Worm (Caenorhabditis elegans) whole organism, L2 larva: Measurements from ENCODE around the gene Y62E10A.24.
A peak's percentile ranks its signal among the peaks of the same experiment; 100 is the strongest.

Experiments
- C34F6.9 ChIP-seq: fragments of 150-350 bp; optimal IDR thresholded peaks from 2 replicates; lab custom pipeline; 2014; ENCODE audit warnings: missing biosample characterization, missing genetic modification characterization
- F13H6.1 ChIP-seq: sonication (generic microtip); optimal IDR thresholded peaks from 2 replicates; lab custom pipeline; 2016; ENCODE audit warnings: missing genetic modification characterization, missing compliant biosample characterization
- R02D3.7 ChIP-seq: fragments of 150-350 bp; optimal IDR thresholded peaks from 2 replicates; lab custom pipeline; 2014; ENCODE audit warnings: missing biosample characterization, missing genetic modification characterization
- Y55F3AM.14 ChIP-seq: fragments of 200-800 bp; sonication (Bioruptor generic); optimal IDR thresholded peaks from 2 replicates; lab custom pipeline; 2018; ENCODE audit warnings: mild to moderate bottlenecking, missing genetic modification characterization, missing compliant biosample characterization
- ZK546.5 ChIP-seq: sonication (generic microtip); optimal IDR thresholded peaks from 2 replicates; lab custom pipeline; 2017; ENCODE audit warnings: missing biosample characterization, missing genetic modification characterization
- alr-1 ChIP-seq: fragments of 150-350 bp; optimal IDR thresholded peaks from 2 replicates; lab custom pipeline; 2014; ENCODE audit warnings: missing biosample characterization, missing genetic modification characterization
- aly-2 ChIP-seq: fragments of 150-350 bp; optimal IDR thresholded peaks from 2 replicates; lab custom pipeline; 2014; ENCODE audit warnings: missing biosample characterization, missing genetic modification characterization
- blmp-1 ChIP-seq: sonication (generic microtip); optimal IDR thresholded peaks from 2 replicates; lab custom pipeline; 2017; ENCODE audit warnings: missing genetic modification characterization, mild to moderate bottlenecking, missing compliant biosample characterization, antibody characterized with exemption, moderate library complexity; ENCODE audit not compliant: insufficient read depth
- ceh-16 ChIP-seq: fragments of 150-350 bp; optimal IDR thresholded peaks from 2 replicates; lab custom pipeline; 2014; ENCODE audit warnings: missing biosample characterization, missing genetic modification characterization
- ceh-82 ChIP-seq: fragments of 150-350 bp; optimal IDR thresholded peaks from 2 replicates; lab custom pipeline; 2014; ENCODE audit warnings: missing biosample characterization, missing genetic modification characterization
- crh-2 ChIP-seq: sonication (generic microtip); optimal IDR thresholded peaks from 2 replicates; lab custom pipeline; 2017; ENCODE audit warnings: missing biosample characterization, missing genetic modification characterization
- dmd-4 ChIP-seq: sonication (generic microtip); optimal IDR thresholded peaks from 2 replicates; lab custom pipeline; 2017; ENCODE audit warnings: missing biosample characterization, missing genetic modification characterization
- egl-27 ChIP-seq: sonication (generic microtip); optimal IDR thresholded peaks from 3 replicates; lab custom pipeline; 2017; ENCODE audit warnings: missing biosample characterization, missing genetic modification reagents, missing genetic modification characterization
- elt-1 ChIP-seq: fragments of 150-350 bp; optimal IDR thresholded peaks from 2 replicates; lab custom pipeline; 2014; ENCODE audit warnings: missing biosample characterization, missing genetic modification characterization
- elt-3 ChIP-seq: sonication (generic microtip); optimal IDR thresholded peaks from 2 replicates; lab custom pipeline; 2017; ENCODE audit warnings: missing biosample characterization, missing genetic modification characterization
- fos-1 ChIP-seq: fragments of 150-350 bp; optimal IDR thresholded peaks from 2 replicates; lab custom pipeline; 2014; ENCODE audit warnings: missing biosample characterization, missing genetic modification characterization
- gmeb-1 ChIP-seq: fragments of 150-350 bp; optimal IDR thresholded peaks from 2 replicates; lab custom pipeline; 2014; ENCODE audit warnings: missing biosample characterization, missing genetic modification characterization
- lin-11 ChIP-seq: fragments of 150-350 bp; sonication (generic microtip); optimal IDR thresholded peaks from 2 replicates; lab custom pipeline; 2014; ENCODE audit warnings: missing biosample characterization, missing genetic modification characterization, inconsistent platforms, mixed read lengths
- lin-13 ChIP-seq: fragments of 150-350 bp; optimal IDR thresholded peaks from 2 replicates; lab custom pipeline; 2014; ENCODE audit warnings: missing biosample characterization, missing genetic modification reagents, missing genetic modification characterization
- lin-39 ChIP-seq: fragments of 150-350 bp; optimal IDR thresholded peaks from 2 replicates; lab custom pipeline; 2014; ENCODE audit warnings: missing biosample characterization, missing genetic modification reagents, missing genetic modification characterization
- lsy-2 ChIP-seq, 2 experiments: fragments of 150-350 bp in 1 of 2; sonication (generic microtip) in 1 of 2; optimal IDR thresholded peaks; 2 replicates each; lab custom pipeline; 2014 to 2017; ENCODE audit warnings: missing biosample characterization in 2 of 2, missing genetic modification characterization in 2 of 2
- mab-5 ChIP-seq: fragments of 150-350 bp; optimal IDR thresholded peaks from 2 replicates; lab custom pipeline; 2014; ENCODE audit warnings: missing biosample characterization, missing genetic modification characterization
- mbf-1 ChIP-seq: sonication (generic microtip); optimal IDR thresholded peaks from 2 replicates; lab custom pipeline; 2017; ENCODE audit warnings: missing biosample characterization, missing genetic modification characterization
- mdl-1 ChIP-seq, 2 experiments: fragments of 150-350 bp in 1 of 2; sonication (generic microtip) in 1 of 2; optimal IDR thresholded peaks; 2 replicates each; lab custom pipeline; 2017; ENCODE audit warnings: missing biosample characterization in 2 of 2, missing genetic modification characterization in 2 of 2
- nhr-10 ChIP-seq: sonication (generic microtip); optimal IDR thresholded peaks from 2 replicates; lab custom pipeline; 2017; ENCODE audit warnings: missing biosample characterization, missing genetic modification characterization
- nhr-11 ChIP-seq: fragments of 150-350 bp; optimal IDR thresholded peaks from 2 replicates; lab custom pipeline; 2014; ENCODE audit warnings: missing biosample characterization, missing genetic modification characterization
- nhr-12 ChIP-seq: fragments of 150-350 bp; optimal IDR thresholded peaks from 2 replicates; lab custom pipeline; 2014; ENCODE audit warnings: missing biosample characterization, missing genetic modification characterization
- nhr-129 ChIP-seq: fragments of 150-350 bp; optimal IDR thresholded peaks from 2 replicates; lab custom pipeline; 2014; ENCODE audit warnings: missing biosample characterization, missing genetic modification characterization
- nhr-21 ChIP-seq: fragments of 150-350 bp; optimal IDR thresholded peaks from 2 replicates; lab custom pipeline; 2014; ENCODE audit warnings: missing biosample characterization, missing genetic modification characterization
- nhr-23 ChIP-seq: fragments of 150-350 bp; optimal IDR thresholded peaks from 2 replicates; lab custom pipeline; 2014; ENCODE audit warnings: missing biosample characterization, missing genetic modification reagents, missing genetic modification characterization
- nhr-237 ChIP-seq: fragments of 150-350 bp; optimal IDR thresholded peaks from 2 replicates; lab custom pipeline; 2014; ENCODE audit warnings: missing biosample characterization, missing genetic modification characterization
- nhr-25 ChIP-seq: fragments of 150-350 bp; sonication (generic microtip); optimal IDR thresholded peaks from 3 replicates; lab custom pipeline; 2014; ENCODE audit warnings: missing biosample characterization, missing genetic modification characterization
- nhr-6 ChIP-seq: fragments of 150-350 bp; optimal IDR thresholded peaks from 2 replicates; lab custom pipeline; 2014; ENCODE audit warnings: missing biosample characterization, missing genetic modification characterization
- nhr-77 ChIP-seq: fragments of 150-350 bp; optimal IDR thresholded peaks from 2 replicates; lab custom pipeline; 2014; ENCODE audit warnings: missing biosample characterization, missing genetic modification characterization
- peb-1 ChIP-seq: fragments of 150-350 bp; optimal IDR thresholded peaks from 2 replicates; lab custom pipeline; 2014; ENCODE audit warnings: missing biosample characterization, missing genetic modification characterization
- sem-4 ChIP-seq: fragments of 150-350 bp; optimal IDR thresholded peaks from 2 replicates; lab custom pipeline; 2014; ENCODE audit warnings: missing biosample characterization, missing genetic modification reagents, missing genetic modification characterization
- skn-1 ChIP-seq: sonication (generic microtip); optimal IDR thresholded peaks from 2 replicates; lab custom pipeline; 2017; ENCODE audit warnings: missing biosample characterization, missing genetic modification characterization
- sma-3 ChIP-seq: sonication (generic microtip); optimal IDR thresholded peaks from 2 replicates; lab custom pipeline; 2016; ENCODE audit warnings: missing genetic modification reagents, missing genetic modification characterization, missing compliant biosample characterization
- sma-9 ChIP-seq, 2 experiments: fragments of 150-350 bp in 1 of 2; sonication (generic microtip) in 1 of 2; optimal IDR thresholded peaks; 2 replicates each; lab custom pipeline; 2014 to 2016; ENCODE audit warnings: missing genetic modification characterization in 2 of 2, mild to moderate bottlenecking in 1 of 2, missing biosample characterization in 1 of 2, missing compliant biosample characterization in 1 of 2, missing genetic modification reagents in 1 of 2, moderate library complexity in 1 of 2
- snpc-4 ChIP-seq: fragments of 150-350 bp; optimal IDR thresholded peaks from 2 replicates; lab custom pipeline; 2014; ENCODE audit warnings: missing biosample characterization, missing genetic modification characterization
- unc-55 ChIP-seq: fragments of 150-350 bp; sonication (generic microtip); optimal IDR thresholded peaks from 3 replicates; lab custom pipeline; 2014; ENCODE audit warnings: missing biosample characterization, missing genetic modification reagents, missing genetic modification characterization
- unc-62 ChIP-seq: fragments of 150-350 bp; optimal IDR thresholded peaks from 2 replicates; lab custom pipeline; 2014; ENCODE audit warnings: missing biosample characterization, missing genetic modification reagents, missing genetic modification characterization
- zag-1 ChIP-seq: fragments of 150-350 bp; optimal IDR thresholded peaks from 2 replicates; lab custom pipeline; 2014; ENCODE audit warnings: missing biosample characterization, missing genetic modification characterization
- ztf-1 ChIP-seq: fragments of 200-800 bp; sonication (Bioruptor generic); conservative IDR thresholded peaks from 2 replicates; pipeline ENCODE4 v1.3.6; 2022; ENCODE audit warnings: missing genetic modification characterization, missing compliant biosample characterization
- ztf-11 ChIP-seq: sonication (generic microtip); optimal IDR thresholded peaks from 2 replicates; lab custom pipeline; 2017; ENCODE audit warnings: missing biosample characterization, missing genetic modification characterization
- ztf-4 ChIP-seq: fragments of 150-350 bp; optimal IDR thresholded peaks from 2 replicates; lab custom pipeline; 2014; ENCODE audit warnings: missing biosample characterization, missing genetic modification characterization

The Y62E10A.24 gene

ce11 chrIV:13394686-13395085 is 24.2 kb downstream of the Y62E10A.24 start:
- TF ChIP-seq fos-1 (tag; lab: Kevin White, UChicago) (peak; percentile 8), mab-5 (tag; lab: Kevin White, UChicago) (no peak), blmp-1 (tag; lab: Kevin White, UChicago) (peak; percentile 59)

ce11 chrIV:13395255-13395654 is 24.7 kb downstream of the Y62E10A.24 start:
- TF ChIP-seq lin-39 (tag; lab: Kevin White, UChicago) = no peak
- no peak for TF ChIP-seq aly-2 (tag; lab: Kevin White, UChicago)
- peak; percentile 99 for TF ChIP-seq sma-9 (GFP tag; optimal IDR thresholded peaks at IDR 0.05; lab: Kevin White, UChicago)
- peak; percentile 33 for TF ChIP-seq sma-9 (tag; optimal IDR thresholded peaks at IDR 0.05; lab: Kevin White, UChicago)
- no peak for TF ChIP-seq nhr-23 (tag; lab: Kevin White, UChicago)
- TF ChIP-seq ztf-1 (GFP tag; lab: Robert Waterston, UW) = no peak
- no peak for TF ChIP-seq ztf-11 (tag; lab: Kevin White, UChicago)
- peak; percentile 85 for TF ChIP-seq Y55F3AM.14 (GFP tag; lab: Kevin White, UChicago)
- TF ChIP-seq snpc-4 (tag; lab: Kevin White, UChicago) = peak; percentile 31
- no peak for TF ChIP-seq nhr-10 (tag; lab: Kevin White, UChicago)
- no peak for TF ChIP-seq unc-62 (GFP tag; lab: Kevin White, UChicago)
- no peak for TF ChIP-seq mbf-1 (tag; lab: Kevin White, UChicago)
- peak; percentile 100 for TF ChIP-seq nhr-129 (tag; lab: Kevin White, UChicago)
- peak; percentile 91 for TF ChIP-seq nhr-25 (tag; lab: Kevin White, UChicago)
- peak; percentile 93 for TF ChIP-seq nhr-21 (tag; lab: Kevin White, UChicago)
- TF ChIP-seq F13H6.1 = peak; percentile 91
- peak; percentile 60 for TF ChIP-seq blmp-1 (tag; lab: Kevin White, UChicago)
- TF ChIP-seq elt-1 (tag; lab: Kevin White, UChicago) = no peak
- TF ChIP-seq sma-3 (GFP tag; lab: Kevin White, UChicago) = peak; percentile 97
- TF ChIP-seq ceh-16 (tag; lab: Kevin White, UChicago) = peak; percentile 9
- no peak for TF ChIP-seq nhr-11 (tag; lab: Kevin White, UChicago)
- peak; percentile 87 for TF ChIP-seq C34F6.9 (tag; lab: Kevin White, UChicago)
- TF ChIP-seq unc-55 (GFP tag; lab: Kevin White, UChicago) = peak; percentile 86
- TF ChIP-seq R02D3.7 = no peak
- peak in 1 of 2 experiments; percentile 85 for TF ChIP-seq lsy-2 (tag; optimal IDR thresholded peaks at IDR 0.05; lab: Kevin White, UChicago)
- TF ChIP-seq crh-2 (tag; lab: Kevin White, UChicago) = peak; percentile 89
- TF ChIP-seq lin-13 (GFP tag; lab: Kevin White, UChicago) = peak; percentile 76
- TF ChIP-seq nhr-77 = no peak
- no peak for TF ChIP-seq dmd-4 (tag; lab: Kevin White, UChicago)
- peak; percentile 81 for TF ChIP-seq fos-1 (tag; lab: Kevin White, UChicago)
- peak; percentile 69 for TF ChIP-seq gmeb-1
- peak; percentile 94 for TF ChIP-seq egl-27 (tag; lab: Kevin White, UChicago)
- peak; percentile 73 to 91 for TF ChIP-seq mdl-1 (tag; optimal IDR thresholded peaks at IDR 0.05; lab: Kevin White, UChicago)
- TF ChIP-seq nhr-6 = peak; percentile 31
- peak; percentile 83 for TF ChIP-seq sem-4 (tag; lab: Kevin White, UChicago)
- TF ChIP-seq alr-1 = no peak
- TF ChIP-seq ztf-4 (tag; lab: Kevin White, UChicago) = no peak
- peak; percentile 70 for TF ChIP-seq lin-11 (tag; lab: Kevin White, UChicago)
- no peak for TF ChIP-seq nhr-237 (tag; lab: Kevin White, UChicago)
- TF ChIP-seq zag-1 (tag; lab: Kevin White, UChicago) = peak; percentile 69
- no peak for TF ChIP-seq ceh-82 (tag; lab: Kevin White, UChicago)

ce11 chrIV:13396375-13396774 is 25.9 kb downstream of the Y62E10A.24 start:
- TF ChIP-seq sma-3 (GFP tag; lab: Kevin White, UChicago) = peak; percentile 20
- TF ChIP-seq ztf-11 (tag; lab: Kevin White, UChicago) = no peak
- TF ChIP-seq mbf-1 (tag; lab: Kevin White, UChicago) = no peak
- no peak for TF ChIP-seq gmeb-1
- TF ChIP-seq lin-39 (tag; lab: Kevin White, UChicago) = no peak
- TF ChIP-seq R02D3.7 = no peak
- peak; percentile 66 for TF ChIP-seq crh-2 (tag; lab: Kevin White, UChicago)
- peak; percentile 35 for TF ChIP-seq fos-1 (tag; lab: Kevin White, UChicago)
- TF ChIP-seq skn-1 = peak; percentile 54
- TF ChIP-seq lsy-2 (tag; optimal IDR thresholded peaks at IDR 0.05; lab: Kevin White, UChicago) = peak in 1 of 2 experiments; percentile 18
- TF ChIP-seq F13H6.1 = peak; percentile 17
- TF ChIP-seq sma-9 (GFP tag; optimal IDR thresholded peaks at IDR 0.05; lab: Kevin White, UChicago) = peak; percentile 63
- TF ChIP-seq sma-9 (tag; optimal IDR thresholded peaks at IDR 0.05; lab: Kevin White, UChicago) = no peak
- peak; percentile 73 for TF ChIP-seq nhr-129 (tag; lab: Kevin White, UChicago)
- TF ChIP-seq ceh-82 (tag; lab: Kevin White, UChicago) = no peak
- no peak for TF ChIP-seq unc-62 (GFP tag; lab: Kevin White, UChicago)
- no peak for TF ChIP-seq zag-1 (tag; lab: Kevin White, UChicago)
- TF ChIP-seq mab-5 (tag; lab: Kevin White, UChicago) = no peak
- no peak for TF ChIP-seq nhr-23 (tag; lab: Kevin White, UChicago)
- no peak for TF ChIP-seq Y55F3AM.14 (GFP tag; lab: Kevin White, UChicago)
- TF ChIP-seq nhr-12 (tag; lab: Kevin White, UChicago) = no peak
- TF ChIP-seq nhr-77 = no peak
- no peak for TF ChIP-seq peb-1
- no peak for TF ChIP-seq elt-3 (tag; lab: Kevin White, UChicago)
- no peak for TF ChIP-seq lin-13 (GFP tag; lab: Kevin White, UChicago)
- TF ChIP-seq alr-1 = no peak
- TF ChIP-seq C34F6.9 (tag; lab: Kevin White, UChicago) = no peak
- peak; percentile 2 for TF ChIP-seq nhr-21 (tag; lab: Kevin White, UChicago)
- no peak for TF ChIP-seq ZK546.5 (tag; lab: Kevin White, UChicago)
